Worm (Caenorhabditis elegans) whole organism, midembryonic: ENCODE results near the gene blos-1.
"Not testable (repeated sequence)": the region's sequence is repeated elsewhere in the genome, so short reads cannot be mapped to it uniquely, and the experiment has no call there.

Experiments used
- T22C8.4 ChIP-seq: fragments of 200-800 bp; sonication (Bioruptor generic); IDR thresholded peaks from 2 replicates; pipeline ENCODE4 v1.3.6; 2022; ENCODE audit warnings: missing genetic modification characterization, missing compliant biosample characterization
- cog-1 ChIP-seq: sonication (generic microtip); optimal IDR thresholded peaks from 2 replicates; lab custom pipeline; 2016; ENCODE audit warnings: missing genetic modification characterization, missing compliant biosample characterization
- flt-1 ChIP-seq: fragments of 200-800 bp; sonication (Bioruptor generic); IDR thresholded peaks from 2 replicates; pipeline ENCODE4 v1.3.6; 2022; ENCODE audit warnings: missing genetic modification characterization, missing compliant biosample characterization
- klf-2 ChIP-seq: fragments of 200-800 bp; sonication (Bioruptor generic); conservative IDR thresholded peaks from 2 replicates; pipeline ENCODE4 v1.3.6; 2022; ENCODE audit warnings: missing genetic modification reagents, missing genetic modification characterization, missing compliant biosample characterization
- med-1 ChIP-seq: sonication (generic microtip); optimal IDR thresholded peaks from 2 replicates; lab custom pipeline; 2017; ENCODE audit warnings: missing genetic modification characterization, mild to moderate bottlenecking, missing compliant biosample characterization, antibody characterized with exemption, missing genetic modification reagents; ENCODE audit not compliant: insufficient read depth
- ref-1 ChIP-seq: fragments of 200-800 bp; sonication (Bioruptor generic); conservative IDR thresholded peaks from 2 replicates; pipeline ENCODE4 v1.3.6; 2022; ENCODE audit warnings: missing genetic modification reagents, missing genetic modification characterization, missing compliant biosample characterization
- tab-1 ChIP-seq: fragments of 200-800 bp; sonication (Bioruptor generic); IDR thresholded peaks from 2 replicates; pipeline ENCODE4 v1.3.6; 2022; ENCODE audit warnings: missing genetic modification characterization, missing compliant biosample characterization
- ztf-23 ChIP-seq: fragments of 200-800 bp; sonication (Bioruptor generic); IDR thresholded peaks from 2 replicates; pipeline ENCODE4 v1.3.6; 2022; ENCODE audit warnings: missing genetic modification reagents, missing genetic modification characterization, missing compliant biosample characterization
- ztf-29 ChIP-seq: fragments of 200-800 bp; sonication (Bioruptor generic); IDR thresholded peaks from 2 replicates; pipeline ENCODE4 v1.3.6; 2022; ENCODE audit warnings: missing genetic modification reagents, missing genetic modification characterization, missing compliant biosample characterization

blos-1 gene

DNA sequence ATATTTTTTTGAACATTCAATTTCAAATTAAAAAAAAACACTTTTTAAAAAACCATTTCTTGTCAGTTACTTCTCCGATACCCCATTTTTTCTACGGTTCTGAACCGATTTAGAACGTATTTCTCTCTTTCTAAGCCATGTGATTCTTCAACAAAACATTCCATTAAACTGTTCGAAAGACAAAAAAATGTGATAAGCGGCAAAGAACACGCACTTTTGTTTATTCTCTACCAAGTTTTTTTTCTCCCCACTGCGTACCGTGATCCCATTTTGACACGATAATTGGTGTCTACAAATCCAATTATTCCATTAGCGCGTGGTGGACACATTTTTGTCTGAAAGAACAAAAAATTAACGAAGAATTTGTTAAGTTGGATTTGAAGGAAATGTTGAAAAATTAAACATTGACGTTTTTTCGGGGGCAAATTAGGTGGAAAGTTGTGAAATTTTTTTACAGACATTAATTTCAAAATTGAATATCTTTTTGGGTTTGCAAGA, 29.6 kb upstream of the blos-1 start:
- TF ChIP-seq cog-1 (tag; lab: Kevin White, UChicago) (no peak), tab-1 (GFP tag; lab: Robert Waterston, UW) (no peak), ref-1 (GFP tag; lab: Robert Waterston, UW) (no peak), ztf-29 (no peak), med-1 (no peak), T22C8.4 (no peak), ztf-23 (no peak), flt-1 (GFP tag; lab: Robert Waterston, UW) (no peak), klf-2 (GFP tag; lab: Robert Waterston, UW) (no peak)

DNA sequence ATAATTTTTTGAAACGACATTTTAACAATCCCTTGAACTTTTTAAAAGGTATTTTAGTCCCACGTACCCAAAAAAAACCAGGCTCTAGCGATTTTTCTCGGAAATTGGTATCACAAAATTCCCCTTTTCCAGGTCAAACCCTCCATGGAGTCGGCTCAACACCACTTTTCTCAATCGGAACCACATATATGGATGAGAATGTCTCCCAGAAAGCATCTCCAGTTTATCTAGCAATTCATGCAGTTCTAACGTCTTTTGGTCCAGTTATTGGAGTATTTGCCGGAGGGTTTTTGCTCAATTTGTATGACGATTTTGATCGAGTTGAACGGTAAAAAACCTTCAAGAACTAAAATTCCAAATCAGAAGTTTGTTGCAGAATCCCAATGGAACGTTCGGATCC, 28.3 kb upstream of the blos-1 start:
- TF ChIP-seq ref-1 (GFP tag; lab: Robert Waterston, UW), result no peak
- TF ChIP-seq ztf-29, result no peak
- TF ChIP-seq T22C8.4, result no peak
- no peak for TF ChIP-seq flt-1 (GFP tag; lab: Robert Waterston, UW)
- no peak for TF ChIP-seq tab-1 (GFP tag; lab: Robert Waterston, UW)
- TF ChIP-seq ztf-23, result no peak
- no peak for TF ChIP-seq cog-1 (tag; lab: Kevin White, UChicago)
- TF ChIP-seq klf-2 (GFP tag; lab: Robert Waterston, UW), result no peak
- TF ChIP-seq med-1, result no peak

DNA sequence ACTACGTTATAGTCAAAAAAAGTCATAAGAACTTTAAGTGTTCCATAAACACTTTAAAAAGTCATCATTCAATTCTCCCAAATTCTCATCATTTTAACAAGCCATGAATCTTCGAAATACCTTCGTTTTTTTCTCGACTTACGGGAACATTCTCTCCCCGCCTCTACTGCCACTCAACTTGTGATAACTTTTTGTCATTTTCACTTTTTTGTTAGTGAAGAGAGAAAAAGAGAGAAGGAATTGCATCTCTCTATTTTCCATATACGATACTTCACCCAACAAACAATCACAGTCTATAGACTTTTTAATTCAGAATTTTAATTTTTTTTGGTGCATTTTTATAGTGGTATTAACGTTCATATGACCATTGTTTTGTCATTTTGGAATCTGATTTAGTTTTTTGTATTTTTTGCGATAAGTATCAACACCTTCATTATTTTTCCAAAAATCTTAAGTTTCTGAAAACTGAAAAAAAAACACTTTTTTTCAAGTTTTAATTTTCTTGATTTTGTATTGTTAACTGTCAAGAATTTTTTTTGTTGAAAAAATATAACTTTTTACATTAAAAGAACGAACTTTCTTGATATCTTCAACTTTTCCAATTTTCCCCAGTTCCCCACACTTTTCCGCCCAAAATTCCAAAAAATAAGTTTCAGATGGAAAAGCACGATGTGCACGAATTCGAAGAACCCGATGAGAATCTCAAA, 26.9 kb upstream of the blos-1 start, which contains the start of gene Y70G10A.3:
Y70G10A.3 (plus strand) TSS at position 657 of the 707 bp plus-strand sequence.
- TF ChIP-seq ztf-23 (no peak), T22C8.4 (no peak), flt-1 (GFP tag; lab: Robert Waterston, UW) (no peak), cog-1 (tag; lab: Kevin White, UChicago) (no peak), ztf-29 (no peak), tab-1 (GFP tag; lab: Robert Waterston, UW) (no peak), ref-1 (GFP tag; lab: Robert Waterston, UW) (no peak), med-1 (no peak), klf-2 (GFP tag; lab: Robert Waterston, UW) (no peak)

DNA sequence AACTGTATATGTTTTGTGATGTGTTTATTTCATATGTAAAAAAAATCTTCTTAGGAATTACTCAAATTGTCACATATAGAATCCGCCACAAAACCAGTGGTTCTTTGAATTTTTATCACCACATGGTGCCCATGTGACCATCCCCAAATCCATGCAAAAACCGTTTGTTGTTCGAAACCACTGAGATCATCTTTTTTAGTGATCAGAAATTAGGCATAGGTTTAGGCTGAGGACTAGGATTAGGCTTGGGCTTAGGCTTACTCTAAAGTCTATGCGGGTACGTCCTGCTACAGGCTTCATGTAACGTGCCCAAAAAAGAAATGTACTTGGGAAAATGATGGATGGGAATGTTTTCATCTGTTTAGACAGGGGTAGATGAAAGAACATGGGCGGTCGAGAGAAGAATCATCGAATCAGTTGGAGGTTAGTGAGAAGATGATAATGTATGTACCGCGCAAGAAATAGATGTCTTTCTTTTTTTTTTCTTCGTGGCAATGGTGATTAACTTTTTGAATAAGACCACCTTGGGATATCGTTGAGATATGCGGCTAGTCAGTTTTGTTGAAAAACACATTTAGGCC, 24.6 kb upstream of the blos-1 start:
- no peak for TF ChIP-seq klf-2 (GFP tag; lab: Robert Waterston, UW)
- TF ChIP-seq cog-1 (tag; lab: Kevin White, UChicago), result no peak
- TF ChIP-seq T22C8.4, result no peak
- no peak for TF ChIP-seq ztf-29
- no peak for TF ChIP-seq flt-1 (GFP tag; lab: Robert Waterston, UW)
- TF ChIP-seq ref-1 (GFP tag; lab: Robert Waterston, UW), result no peak
- no peak for TF ChIP-seq ztf-23
- TF ChIP-seq tab-1 (GFP tag; lab: Robert Waterston, UW), result no peak
- TF ChIP-seq med-1, result no peak

DNA sequence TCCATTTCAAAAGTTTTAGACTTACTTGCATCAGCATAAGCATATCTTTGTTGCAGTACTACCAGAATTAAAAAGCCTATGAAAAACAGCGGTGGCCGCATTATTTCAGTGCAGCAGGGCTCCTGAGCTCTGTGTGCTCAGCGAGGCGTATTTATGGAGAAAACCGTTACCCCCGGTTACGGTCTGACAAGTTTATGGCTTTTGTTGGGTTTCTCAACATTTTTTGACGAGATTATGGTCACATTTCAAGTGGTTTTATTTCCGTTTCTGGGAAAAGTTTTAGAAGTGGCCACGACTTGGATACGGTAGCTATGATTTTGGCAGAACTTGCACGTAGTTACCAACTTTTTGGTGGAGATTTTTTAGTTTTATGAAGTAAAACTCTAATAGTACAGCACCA, 22.2 kb upstream of the blos-1 start, which contains the start of gene paml-1:
paml-1 (minus strand) TSS at position 101 of the 400 bp plus-strand sequence.
- TF ChIP-seq tab-1 (GFP tag; lab: Robert Waterston, UW) (no peak), ztf-23 (no peak), klf-2 (GFP tag; lab: Robert Waterston, UW) (no peak), med-1 (no peak), T22C8.4 (no peak), ref-1 (GFP tag; lab: Robert Waterston, UW) (no peak), cog-1 (tag; lab: Kevin White, UChicago) (no peak), flt-1 (GFP tag; lab: Robert Waterston, UW) (no peak), ztf-29 (no peak)

DNA sequence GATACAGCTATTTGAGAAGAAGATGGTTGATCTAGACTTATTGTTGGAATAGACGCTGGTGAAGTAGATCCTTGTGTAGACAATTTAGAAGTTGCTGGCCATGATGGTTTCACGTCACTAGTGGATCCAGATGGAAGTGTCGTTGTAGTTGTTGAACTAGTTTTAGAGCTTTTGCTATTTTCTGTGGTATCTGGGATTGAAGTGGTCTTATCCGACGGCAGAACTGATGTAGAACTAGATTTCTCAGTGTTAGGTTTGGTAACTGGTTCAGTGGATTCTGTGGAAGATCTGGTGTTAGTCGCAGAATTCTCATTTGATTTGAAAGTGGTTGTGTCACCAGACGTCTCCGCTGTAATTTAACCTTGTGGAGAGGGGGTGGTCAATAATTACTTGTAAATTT, 19.9 kb upstream of the blos-1 start:
- no peak for TF ChIP-seq T22C8.4
- TF ChIP-seq ref-1 (GFP tag; lab: Robert Waterston, UW), result no peak
- no peak for TF ChIP-seq ztf-29
- no peak for TF ChIP-seq flt-1 (GFP tag; lab: Robert Waterston, UW)
- no peak for TF ChIP-seq klf-2 (GFP tag; lab: Robert Waterston, UW)

DNA sequence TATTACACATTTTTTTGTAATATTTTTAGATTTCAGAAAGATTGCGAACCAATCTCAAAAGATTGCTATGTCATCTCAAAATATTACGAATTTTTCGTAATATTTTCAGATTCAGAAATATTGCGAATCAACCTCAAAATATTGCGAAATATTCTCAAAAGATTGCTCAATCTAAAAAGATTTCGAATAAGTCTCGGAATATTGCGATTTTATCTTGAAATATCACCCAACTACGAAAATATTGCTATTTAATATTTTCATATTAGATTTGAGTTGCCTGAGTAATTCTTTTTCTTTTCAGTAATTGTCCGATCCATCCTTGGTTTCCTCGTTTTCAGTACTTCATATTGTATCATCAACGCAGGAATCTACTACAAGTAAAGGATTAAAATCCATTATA, 10.1 kb upstream of the blos-1 start, which contains the start of gene Y70G10A.4:
Y70G10A.4 (plus strand) TSS at position 301 of the 400 bp plus-strand sequence.
- TF ChIP-seq med-1; klf-2 (GFP tag; lab: Robert Waterston, UW); ztf-29: not testable (repeated sequence)

DNA sequence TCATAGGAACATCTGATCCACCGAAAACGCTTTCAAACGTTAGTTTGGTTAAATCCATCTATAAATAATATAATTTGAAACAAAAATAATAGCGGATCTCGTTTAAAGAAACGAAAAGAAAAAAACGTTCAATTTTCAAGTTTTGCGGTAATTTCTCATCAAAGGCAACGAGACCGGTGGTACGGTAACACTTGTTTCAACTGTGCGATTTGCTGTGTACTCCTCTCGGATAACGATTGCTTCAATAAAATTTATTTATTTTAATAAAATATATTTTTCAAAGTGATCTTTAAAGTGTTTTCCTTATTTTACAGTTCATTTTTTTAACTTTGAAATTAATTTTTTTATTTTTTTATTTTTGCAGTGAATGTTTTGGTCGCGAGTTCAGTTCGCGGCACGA, 6.8 kb upstream of the blos-1 start, which contains the start of the genes rde-4 and cox-14:
rde-4 (minus strand) TSS at position 60 of the 400 bp plus-strand sequence.
cox-14 (plus strand) TSS at position 356 of the 400 bp plus-strand sequence.
- no peak for TF ChIP-seq T22C8.4
- TF ChIP-seq flt-1 (GFP tag; lab: Robert Waterston, UW), result no peak
- no peak for TF ChIP-seq klf-2 (GFP tag; lab: Robert Waterston, UW)
- TF ChIP-seq ref-1 (GFP tag; lab: Robert Waterston, UW), result no peak

DNA sequence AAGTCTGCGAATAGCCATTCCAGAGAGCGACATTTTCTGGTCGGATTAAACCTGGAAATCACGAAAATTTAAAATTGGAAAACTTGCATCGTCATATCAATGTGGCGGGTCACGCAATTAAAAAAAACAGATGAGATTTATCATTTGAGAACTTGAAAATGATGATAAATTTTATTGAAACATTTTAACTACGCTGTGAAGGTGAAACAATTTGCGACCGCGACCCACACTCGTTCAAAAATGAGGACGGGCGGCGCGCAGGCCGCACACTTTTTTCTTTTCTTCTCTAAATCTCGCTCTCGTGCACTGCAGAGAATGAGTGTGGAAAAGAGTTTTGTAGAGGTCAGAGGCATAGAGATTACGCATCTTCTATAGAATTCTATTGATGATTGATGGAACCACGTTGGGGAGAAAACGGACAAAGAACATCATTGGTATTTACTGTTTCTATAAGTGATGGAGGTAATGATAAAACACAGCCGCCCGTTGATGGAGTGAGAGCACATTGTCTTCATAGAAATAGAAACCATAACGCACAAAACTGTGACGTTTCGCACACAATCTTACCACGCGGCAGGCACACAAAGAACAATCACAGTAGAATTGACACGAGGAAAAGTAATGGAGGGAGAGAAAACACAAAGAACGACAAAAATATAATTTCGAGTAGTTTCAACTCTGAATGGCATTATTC, 5.0 kb upstream of the blos-1 start, which contains the start of gene cts-1:
cts-1 (minus strand) TSS at position 51 of the 694 bp plus-strand sequence.
- TF ChIP-seq T22C8.4, result no peak
- TF ChIP-seq cog-1 (tag; lab: Kevin White, UChicago), result peak; percentile 19

DNA sequence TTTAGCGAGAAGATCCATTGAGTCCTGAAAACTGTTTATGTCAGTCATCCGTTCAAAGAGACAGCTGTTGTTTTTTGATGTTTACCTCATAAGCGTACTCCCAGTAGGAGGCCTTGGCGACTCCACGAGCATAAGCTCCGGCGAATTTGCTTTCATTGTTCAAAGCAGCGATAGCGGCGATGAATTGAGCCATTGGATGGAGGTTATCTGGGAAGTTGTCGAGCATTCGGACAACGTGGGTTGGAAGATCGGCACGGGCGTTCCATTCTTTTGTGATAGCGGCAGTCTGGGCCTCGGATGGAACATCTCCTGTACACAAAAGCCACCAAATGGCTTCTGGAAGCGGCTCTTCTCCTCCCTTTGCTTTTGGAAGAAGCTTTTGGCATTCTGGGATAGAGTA, 4.1 kb upstream of the blos-1 start:
- TF ChIP-seq flt-1 (GFP tag; lab: Robert Waterston, UW) (no peak), med-1 (no peak), cog-1 (tag; lab: Kevin White, UChicago) (no peak)
